Worm (Caenorhabditis elegans): ENCODE results near the gene Y66A7A.7.

The Y66A7A.7 gene

ce11 chrIII:11579380-11579779 is 49.9 kb downstream of the Y66A7A.7 start:
- TF ChIP-seq ces-1 (GFP tag; optimal IDR thresholded peaks at IDR 0.05) = no peak
- no peak for TF ChIP-seq nhr-76 (tag; optimal IDR thresholded peaks at IDR 0.05)
- TF ChIP-seq lin-14 (GFP tag; optimal IDR thresholded peaks at IDR 0.05) = no peak
- no peak for TF ChIP-seq dsc-1 (tag; optimal IDR thresholded peaks at IDR 0.05)
- TF ChIP-seq lir-3 (tag; optimal IDR thresholded peaks at IDR 0.05; ENCODE audit: poor library complexity) = no peak
- no peak for TF ChIP-seq nhr-47 (tag; optimal IDR thresholded peaks at IDR 0.05)
- TF ChIP-seq hlh-4 (tag; optimal IDR thresholded peaks at IDR 0.05) = no peak
- TF ChIP-seq blmp-1 (tag; optimal IDR thresholded peaks at IDR 0.05) = no peak
- no peak for TF ChIP-seq C34B4.2 (tag; optimal IDR thresholded peaks at IDR 0.05)
- peak; percentile 56 for TF ChIP-seq nhr-85 (tag)
- TF ChIP-seq mab-9 (GFP tag; IDR thresholded peaks at IDR 0.05) = 0 out of 2 replicates have a peak, but pooled peaks have one; percentile 23

All from whole organism, L1 larva.